Worm (Caenorhabditis elegans): ENCODE data around the gene clc-22.

- TF ChIP-seq ama-1 (optimal IDR thresholded peaks at IDR 0.05) (no peak), ama-1 (GFP tag; optimal IDR thresholded peaks at IDR 0.05) (no peak), sptf-2 (GFP tag; optimal IDR thresholded peaks at IDR 0.05) (no peak), hlh-12 (tag; optimal IDR thresholded peaks at IDR 0.05) (no peak)
These were observed 13.6 kb downstream of the clc-22 start, which contains the start of gene lin-31 for ce11 chrII:3982313-3982712.

All from whole organism, young adult.